Worm (Caenorhabditis elegans) whole organism, L4 larva: Measurements from ENCODE around the gene F56A8.5.

Experiments
- aly-2 ChIP-seq: sonication (generic microtip); optimal IDR thresholded peaks from 2 replicates; lab custom pipeline; 2018; ENCODE audit warnings: missing biosample characterization, missing genetic modification characterization
- ama-1 ChIP-seq: fragments of 150-350 bp; optimal IDR thresholded peaks from 2 replicates; lab custom pipeline; 2014; ENCODE audit warnings: inconsistent platforms, mixed read lengths
- egl-43 ChIP-seq: fragments of 200-800 bp; sonication (Bioruptor generic); IDR thresholded peaks from 2 replicates; pipeline ENCODE4 v1.3.6; 2022; ENCODE audit warnings: missing genetic modification reagents, missing genetic modification characterization, missing compliant biosample characterization
- skn-1 ChIP-seq: fragments of 150-350 bp; optimal IDR thresholded peaks from 2 replicates; lab custom pipeline; 2014; ENCODE audit warnings: missing biosample characterization, missing genetic modification characterization
- unc-62 ChIP-seq, 3 experiments: fragments of 150-350 bp in 1 of 3; sonication (generic microtip); optimal IDR thresholded peaks in 2 of 3; peaks in 1 of 3; 1 replicate in 1 of 3; 2 replicates in 2 of 3; lab custom pipeline; 2014 to 2017; ENCODE audit warnings: missing biosample characterization in 3 of 3, missing genetic modification characterization in 3 of 3, missing genetic modification reagents in 3 of 3, missing genotype in 1 of 3

- TF ChIP-seq skn-1 (tag; lab: Kevin White, UChicago) (no peak), unc-62 (GFP tag; optimal IDR thresholded peaks at IDR 0.05 in 1 of 2; lab: Kevin White, UChicago) (no peak), unc-62 (tag; optimal IDR thresholded peaks at IDR 0.05; lab: Kevin White, UChicago) (no peak), egl-43 (GFP tag; lab: Robert Waterston, UW) (no peak), ama-1 (lab: Kevin White, UChicago) (no peak), aly-2 (no peak)
Measured at ce11 chrIII:13272227-13272626, 6.6 kb downstream of the F56A8.5 start.
